Fruit fly (Drosophila melanogaster) whole organism, embryonic: ENCODE results near the gene CG9691.

Experiments used
- Antp ChIP-seq: fragments of 200-800 bp; sonication (Bioruptor generic); optimal IDR thresholded peaks from 3 replicates; lab custom pipeline; 2016; ENCODE audit warnings: missing biosample characterization, missing genetic modification characterization
- CG10147 ChIP-seq: fragments of 200-800 bp; sonication (Bioruptor generic); optimal IDR thresholded peaks from 2 replicates; lab custom pipeline; 2019; ENCODE audit warnings: missing biosample characterization, mild to moderate bottlenecking, missing genetic modification characterization, moderate library complexity
- CG1024 ChIP-seq: fragments of 200-800 bp; sonication (Bioruptor generic); IDR thresholded peaks from 2 replicates; pipeline ENCODE4 v1.3.6; 2022; ENCODE audit warnings: missing biosample characterization, missing genetic modification characterization
- CG10959 ChIP-seq: fragments of 200-800 bp; sonication (Bioruptor generic); IDR thresholded peaks from 2 replicates; pipeline ENCODE4 v1.3.6; 2022; ENCODE audit warnings: missing biosample characterization, missing genetic modification characterization
- CG13424 ChIP-seq: fragments of 200-800 bp; sonication (Bioruptor generic); optimal IDR thresholded peaks from 2 replicates; lab custom pipeline; 2019; ENCODE audit warnings: missing biosample characterization, mild to moderate bottlenecking, missing genetic modification characterization, moderate library complexity
- CG2202 ChIP-seq: fragments of 200-800 bp; sonication (Bioruptor generic); optimal IDR thresholded peaks from 2 replicates; lab custom pipeline; 2018; ENCODE audit warnings: missing biosample characterization, mild to moderate bottlenecking, missing genetic modification characterization
- CG32767 ChIP-seq: fragments of 200-800 bp; sonication (Bioruptor generic); IDR thresholded peaks from 2 replicates; pipeline ENCODE4 v1.3.6; 2022; ENCODE audit warnings: missing biosample characterization, missing genetic modification characterization
- CG3995 ChIP-seq: fragments of 200-800 bp; sonication (Bioruptor generic); optimal IDR thresholded peaks from 3 replicates; lab custom pipeline; 2016; ENCODE audit warnings: missing biosample characterization, missing genetic modification characterization
- CG4730 ChIP-seq: fragments of 200-800 bp; sonication (Bioruptor generic); IDR thresholded peaks from 2 replicates; pipeline ENCODE4 v1.3.6; 2022; ENCODE audit warnings: missing biosample characterization, missing genetic modification characterization
- CG4820 ChIP-seq: fragments of 200-800 bp; sonication (Bioruptor generic); optimal IDR thresholded peaks from 3 replicates; lab custom pipeline; 2016; ENCODE audit warnings: missing biosample characterization, missing genetic modification characterization
- CG5180 ChIP-seq: fragments of 200-800 bp; sonication (Bioruptor generic); optimal IDR thresholded peaks from 3 replicates; lab custom pipeline; 2017; ENCODE audit warnings: missing biosample characterization, missing genetic modification characterization, mild to moderate bottlenecking, moderate library complexity, missing genetic modification reagents
- CG7745 ChIP-seq: fragments of 200-800 bp; sonication (Bioruptor generic); optimal IDR thresholded peaks from 2 replicates; lab custom pipeline; 2018; ENCODE audit warnings: missing biosample characterization, mild to moderate bottlenecking, missing genetic modification characterization, moderate library complexity
- CG9215 ChIP-seq: fragments of 200-800 bp; sonication (Bioruptor generic); IDR thresholded peaks from 2 replicates; pipeline ENCODE4 v1.3.6; 2022; ENCODE audit warnings: missing biosample characterization, missing genetic modification characterization
- CTCF ChIP-seq: fragments of 200-800 bp; sonication (Bioruptor generic); optimal IDR thresholded peaks from 2 replicates; lab custom pipeline; 2017; ENCODE audit warnings: missing biosample characterization, mild to moderate bottlenecking, missing genetic modification characterization, moderate library complexity
- CkIIα-i1 ChIP-seq: fragments of 200-800 bp; sonication (Bioruptor generic); IDR thresholded peaks from 2 replicates; pipeline ENCODE4 v1.3.6; 2022; ENCODE audit warnings: missing biosample characterization, missing genetic modification characterization
- CrebB ChIP-seq: fragments of 200-800 bp; sonication (Bioruptor generic); optimal IDR thresholded peaks from 3 replicates; lab custom pipeline; 2018; ENCODE audit warnings: missing biosample characterization, mild to moderate bottlenecking, missing genetic modification characterization
- Dad ChIP-seq: fragments of 200-800 bp; sonication (Bioruptor generic); optimal IDR thresholded peaks from 3 replicates; lab custom pipeline; 2016; ENCODE audit warnings: missing biosample characterization, missing genetic modification characterization
- Dbx ChIP-seq: fragments of 200-800 bp; sonication (Bioruptor generic); IDR thresholded peaks from 3 replicates; pipeline ENCODE4 v1.3.6; 2022; ENCODE audit warnings: missing biosample characterization, missing genetic modification characterization
- Dll ChIP-seq: fragments of 200-800 bp; sonication (Bioruptor generic); IDR thresholded peaks from 4 replicates; pipeline ENCODE4 v1.3.6; 2022; ENCODE audit warnings: missing biosample characterization, missing genetic modification characterization; ENCODE audit not compliant: partially characterized antibody
- Elba2 ChIP-seq: fragments of 200-800 bp; sonication (Bioruptor generic); optimal IDR thresholded peaks from 3 replicates; lab custom pipeline; 2016; ENCODE audit warnings: missing biosample characterization, missing genetic modification characterization
- HHEX ChIP-seq: fragments of 200-800 bp; sonication (Bioruptor generic); optimal IDR thresholded peaks from 3 replicates; lab custom pipeline; 2017; ENCODE audit warnings: missing biosample characterization, mild to moderate bottlenecking, missing genetic modification characterization, missing genetic modification reagents
- Hey ChIP-seq: fragments of 200-800 bp; sonication (Bioruptor generic); optimal IDR thresholded peaks from 3 replicates; lab custom pipeline; 2018; ENCODE audit warnings: missing biosample characterization, mild to moderate bottlenecking, missing genetic modification characterization
- Kr ChIP-seq: fragments of 200-800 bp; sonication (Bioruptor generic); optimal IDR thresholded peaks from 2 replicates; lab custom pipeline; 2017; ENCODE audit warnings: missing biosample characterization, mild to moderate bottlenecking, missing genetic modification characterization
- MTF-1 ChIP-seq: fragments of 200-800 bp; sonication (Bioruptor generic); optimal IDR thresholded peaks from 2 replicates; lab custom pipeline; 2018; ENCODE audit warnings: missing biosample characterization, mild to moderate bottlenecking, missing genetic modification characterization, borderline replicate concordance
- Neu2 ChIP-seq: fragments of 200-800 bp; sonication (Bioruptor generic); optimal IDR thresholded peaks from 3 replicates; lab custom pipeline; 2016; ENCODE audit warnings: missing biosample characterization, missing genetic modification characterization, borderline replicate concordance
- Rx ChIP-seq: fragments of 200-800 bp; sonication (Bioruptor generic); IDR thresholded peaks from 2 replicates; pipeline ENCODE4 v1.3.6; 2022; ENCODE audit warnings: missing biosample characterization, missing genetic modification characterization
- Sox100B ChIP-seq: fragments of 200-800 bp; sonication (Bioruptor generic); optimal IDR thresholded peaks from 3 replicates; lab custom pipeline; 2018; ENCODE audit warnings: missing biosample characterization, mild to moderate bottlenecking, missing genetic modification characterization
- Sry-β ChIP-seq: fragments of 200-800 bp; sonication (Bioruptor generic); optimal IDR thresholded peaks from 2 replicates; lab custom pipeline; 2018; ENCODE audit warnings: missing biosample characterization, mild to moderate bottlenecking, missing genetic modification characterization, moderate library complexity
- Sry-δ ChIP-seq: fragments of 200-800 bp; sonication (Bioruptor generic); optimal IDR thresholded peaks from 2 replicates; lab custom pipeline; 2016; ENCODE audit warnings: missing biosample characterization, missing genetic modification characterization
- Vsx1 ChIP-seq: fragments of 200-800 bp; sonication (Bioruptor generic); optimal IDR thresholded peaks from 2 replicates; lab custom pipeline; 2017; ENCODE audit warnings: missing biosample characterization, mild to moderate bottlenecking, missing genetic modification characterization, missing genetic modification reagents
- ab ChIP-seq: fragments of 200-800 bp; sonication (Bioruptor generic); optimal IDR thresholded peaks from 2 replicates; lab custom pipeline; 2016; ENCODE audit warnings: missing biosample characterization, missing genetic modification characterization
- bowl ChIP-seq: fragments of 200-800 bp; sonication (Bioruptor generic); IDR thresholded peaks from 2 replicates; pipeline ENCODE4 v1.3.6; 2022; ENCODE audit warnings: missing biosample characterization, missing genetic modification characterization
- cas ChIP-seq: fragments of 200-800 bp; sonication (Bioruptor generic); IDR thresholded peaks from 2 replicates; pipeline ENCODE4 v1.3.6; 2022; ENCODE audit warnings: missing biosample characterization, missing genetic modification characterization
- crp ChIP-seq, 2 experiments: fragments of 200-800 bp; sonication (Bioruptor generic); optimal IDR thresholded peaks; 2 replicates in 1 of 2; 3 replicates in 1 of 2; lab custom pipeline; 2017; ENCODE audit warnings: missing biosample characterization in 2 of 2, missing genetic modification characterization in 2 of 2, mild to moderate bottlenecking in 1 of 2, moderate library complexity in 1 of 2
- da ChIP-seq: fragments of 200-800 bp; sonication (Bioruptor generic); optimal IDR thresholded peaks from 2 replicates; lab custom pipeline; 2016; ENCODE audit warnings: missing biosample characterization, missing genetic modification characterization
- dati ChIP-seq: fragments of 200-800 bp; sonication (Bioruptor generic); IDR thresholded peaks from 2 replicates; pipeline ENCODE4 v1.3.6; 2022; ENCODE audit warnings: missing biosample characterization, missing genetic modification characterization
- dmrt11E ChIP-seq: fragments of 200-800 bp; sonication (Bioruptor generic); optimal IDR thresholded peaks from 3 replicates; lab custom pipeline; 2018; ENCODE audit warnings: missing biosample characterization, mild to moderate bottlenecking, missing genetic modification characterization, moderate library complexity
- dpn ChIP-seq, 2 experiments: fragments of 200-800 bp; sonication (Bioruptor generic); optimal IDR thresholded peaks; 3 replicates each; lab custom pipeline; 2016; ENCODE audit warnings: missing biosample characterization in 2 of 2, missing genetic modification characterization in 2 of 2
- ewg ChIP-seq: fragments of 200-800 bp; sonication (Bioruptor generic); optimal IDR thresholded peaks from 3 replicates; lab custom pipeline; 2017; ENCODE audit warnings: mild to moderate bottlenecking, missing biosample characterization, missing genetic modification reagents, missing genetic modification characterization
- klu ChIP-seq: fragments of 200-800 bp; sonication (Bioruptor generic); IDR thresholded peaks from 2 replicates; pipeline ENCODE4 v1.3.6; 2022; ENCODE audit warnings: missing biosample characterization, missing genetic modification characterization
- luna ChIP-seq: fragments of 200-800 bp; sonication (Bioruptor generic); optimal IDR thresholded peaks from 2 replicates; lab custom pipeline; 2016; ENCODE audit warnings: missing biosample characterization, missing genetic modification characterization
- mld ChIP-seq: fragments of 200-800 bp; sonication (Bioruptor generic); IDR thresholded peaks from 3 replicates; pipeline ENCODE4 v1.3.6; 2022; ENCODE audit warnings: missing biosample characterization, missing genetic modification characterization; ENCODE audit not compliant: partially characterized antibody
- sd ChIP-seq: fragments of 200-800 bp; sonication (Bioruptor generic); optimal IDR thresholded peaks from 3 replicates; lab custom pipeline; 2018; ENCODE audit warnings: missing biosample characterization, mild to moderate bottlenecking, missing genetic modification characterization, moderate library complexity
- sens ChIP-seq: fragments of 200-800 bp; sonication (Bioruptor generic); peaks from one replicate; lab custom pipeline; 2016; ENCODE audit warnings: missing biosample characterization, missing genetic modification characterization
- tgo ChIP-seq: fragments of 200-800 bp; sonication (Bioruptor generic); IDR thresholded peaks from 3 replicates; pipeline ENCODE4 v1.3.6; 2022; ENCODE audit warnings: missing biosample characterization, missing genetic modification characterization
- toy ChIP-seq: fragments of 200-800 bp; sonication (Bioruptor generic); IDR thresholded peaks from 2 replicates; pipeline ENCODE4 v1.3.6; 2022; ENCODE audit warnings: missing biosample characterization, missing genetic modification characterization
- trh ChIP-seq: fragments of 200-800 bp; sonication (Bioruptor generic); optimal IDR thresholded peaks from 2 replicates; lab custom pipeline; 2016; ENCODE audit warnings: missing biosample characterization, missing genetic modification characterization
- wor ChIP-seq: fragments of 200-800 bp; sonication (Bioruptor generic); IDR thresholded peaks from 2 replicates; pipeline ENCODE4 v1.3.6; 2022; ENCODE audit warnings: missing biosample characterization, missing genetic modification characterization
- z ChIP-seq: fragments of 200-800 bp; sonication (Bioruptor generic); IDR thresholded peaks from 3 replicates; pipeline ENCODE4 v1.3.6; 2022; ENCODE audit warnings: missing biosample characterization, missing genetic modification characterization

CG9691 gene

dm6 chrX:9885363-9885762 is 1.1 kb downstream of the CG9691 start (continued):
- TF ChIP-seq CkIIα-i1 (GFP tag; lab: Robert Waterston, UW), result no peak

- TF ChIP-seq sens (peak; percentile 32), CTCF (GFP tag; lab: Kevin White, UChicago) (peak; percentile 57), Hey (tag; lab: Kevin White, UChicago) (no peak)
Measured at dm6 chrX:9889686-9890085, 5.4 kb downstream of the CG9691 start.

- TF ChIP-seq mld (GFP tag; lab: Robert Waterston, UW) (no peak), Elba2 (GFP tag; lab: Kevin White, UChicago) (no peak), CG2202 (no peak), z (GFP tag; lab: Robert Waterston, UW) (no peak), Dll (GFP tag; lab: Robert Waterston, UW) (no peak), da (GFP tag; lab: Kevin White, UChicago) (no peak), CG10147 (GFP tag; lab: Kevin White, UChicago) (no peak), ewg (GFP tag; lab: Kevin White, UChicago) (no peak), Antp (no peak), cas (no peak), Sry-δ (GFP tag; lab: Kevin White, UChicago) (no peak), ab (no peak), CG32767 (GFP tag; lab: Robert Waterston, UW) (peak; percentile 23; the same call in 1 of the 2 replicates), HHEX (GFP tag; lab: Kevin White, UChicago) (peak; percentile 13), Kr (no peak), CG3995 (GFP tag; lab: Kevin White, UChicago) (no peak), MTF-1 (GFP tag; lab: Kevin White, UChicago) (no peak), Sry-β (GFP tag; lab: Kevin White, UChicago) (no peak), trh (GFP tag; lab: Kevin White, UChicago) (no peak), bowl (GFP tag; lab: Robert Waterston, UW) (no peak), CG13424 (peak; percentile 31), CG4730 (GFP tag; lab: Robert Waterston, UW) (peak; percentile 38; the same call in 1 of the 2 replicates), toy (no peak), Dbx (GFP tag; lab: Robert Waterston, UW) (no peak), klu (GFP tag; lab: Robert Waterston, UW) (no peak), CG4820 (GFP tag; lab: Kevin White, UChicago) (peak; percentile 16), sd (tag; lab: Kevin White, UChicago) (no peak), CrebB (tag; lab: Kevin White, UChicago) (no peak), CG5180 (GFP tag; lab: Kevin White, UChicago) (no peak), Neu2 (GFP tag; lab: Kevin White, UChicago) (no peak), dati (GFP tag; lab: Robert Waterston, UW) (no peak), dpn (GFP tag; optimal IDR thresholded peaks at IDR 0.05; lab: Kevin White, UChicago) (peak; percentile 1 to 29), Rx (GFP tag; lab: Robert Waterston, UW) (no peak), CG7745 (tag; lab: Kevin White, UChicago) (no peak), CG10959 (GFP tag; lab: Robert Waterston, UW) (no peak), Sox100B (no peak), tgo (GFP tag; lab: Robert Waterston, UW) (peak; percentile 52; the same call in 2 of the 3 replicates), wor (GFP tag; lab: Robert Waterston, UW) (no peak), CG9215 (GFP tag; lab: Robert Waterston, UW) (peak; percentile 37; the same call in 1 of the 2 replicates), Dad (GFP tag; lab: Kevin White, UChicago) (no peak), luna (GFP tag; lab: Kevin White, UChicago) (no peak), CG1024 (GFP tag; lab: Robert Waterston, UW) (0 out of 2 replicates have a peak, but pooled peaks have one; percentile 33), dmrt11E (tag; lab: Kevin White, UChicago) (no peak), crp (GFP tag; optimal IDR thresholded peaks at IDR 0.05; lab: Kevin White, UChicago) (no peak), Vsx1 (GFP tag; lab: Kevin White, UChicago) (no peak)
Measured at dm6 chrX:9892834-9893233, 8.6 kb downstream of the CG9691 start.
